Worm (Caenorhabditis elegans): ENCODE data around the gene slc-17.3.

DNA sequence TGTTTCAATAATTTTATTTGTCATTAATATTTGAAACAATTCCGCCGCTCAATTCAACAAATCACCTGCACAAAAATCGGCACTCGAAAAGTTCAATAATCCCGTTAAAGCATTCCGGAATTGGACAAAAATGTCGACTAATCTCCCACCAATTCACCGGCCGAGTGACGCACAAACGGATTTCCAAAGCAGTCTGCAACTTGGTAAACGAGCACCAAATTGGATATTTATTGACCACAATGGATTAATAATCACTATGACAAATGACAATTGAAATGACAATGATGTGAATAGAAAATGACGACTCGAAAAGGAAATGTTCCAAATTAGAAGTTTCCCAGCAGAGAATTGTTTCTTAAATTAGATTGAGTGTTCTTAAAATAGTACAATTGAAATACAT, 29.4 kb downstream of the slc-17.3 start:
- TF ChIP-seq flt-1 (GFP tag; IDR thresholded peaks at IDR 0.05) (no peak), ref-1 (GFP tag; conservative IDR thresholded peaks at IDR 0.05) (no peak), ztf-23 (GFP tag; IDR thresholded peaks at IDR 0.05) (no peak), tab-1 (GFP tag; IDR thresholded peaks at IDR 0.05) (no peak), med-1 (GFP tag; optimal IDR thresholded peaks at IDR 0.05; ENCODE audit: insufficient read depth) (no peak), ztf-29 (GFP tag; IDR thresholded peaks at IDR 0.05) (no peak)

Data from whole organism, midembryonic.